Worm (Caenorhabditis elegans): ENCODE results near the gene mtp-18.

DNA sequence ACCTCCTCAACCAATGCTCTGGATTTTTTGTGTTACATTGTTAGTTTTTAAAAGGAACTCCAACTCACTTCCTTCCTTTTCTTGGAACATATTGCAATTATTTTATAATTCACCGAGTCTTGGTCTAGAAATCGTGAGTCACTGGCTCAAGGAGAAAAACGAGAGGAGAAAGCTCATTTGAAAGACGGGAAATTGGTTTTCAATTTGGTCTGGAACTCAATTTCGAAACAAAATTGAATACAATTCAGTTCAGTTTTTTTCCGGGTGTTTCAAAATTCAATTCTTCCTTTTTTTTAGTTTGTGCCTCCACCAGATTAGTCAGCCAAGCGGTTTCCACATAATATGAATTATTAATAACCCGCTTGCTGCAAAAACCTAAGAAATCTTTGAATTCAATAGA lies 41.7 kb upstream of the mtp-18 start:
- TF ChIP-seq tab-1 (GFP tag; IDR thresholded peaks at IDR 0.05) (no peak), ztf-23 (GFP tag; IDR thresholded peaks at IDR 0.05) (no peak), cog-1 (tag; optimal IDR thresholded peaks at IDR 0.05) (no peak), ref-1 (GFP tag; conservative IDR thresholded peaks at IDR 0.05) (no peak), ztf-29 (GFP tag; IDR thresholded peaks at IDR 0.05) (no peak), flt-1 (GFP tag; IDR thresholded peaks at IDR 0.05) (no peak), T22C8.4 (GFP tag; IDR thresholded peaks at IDR 0.05) (no peak), klf-2 (GFP tag; conservative IDR thresholded peaks at IDR 0.05) (no peak)
